Fruit fly (Drosophila melanogaster): ENCODE data around the gene Ipp.

The Ipp gene

DNA sequence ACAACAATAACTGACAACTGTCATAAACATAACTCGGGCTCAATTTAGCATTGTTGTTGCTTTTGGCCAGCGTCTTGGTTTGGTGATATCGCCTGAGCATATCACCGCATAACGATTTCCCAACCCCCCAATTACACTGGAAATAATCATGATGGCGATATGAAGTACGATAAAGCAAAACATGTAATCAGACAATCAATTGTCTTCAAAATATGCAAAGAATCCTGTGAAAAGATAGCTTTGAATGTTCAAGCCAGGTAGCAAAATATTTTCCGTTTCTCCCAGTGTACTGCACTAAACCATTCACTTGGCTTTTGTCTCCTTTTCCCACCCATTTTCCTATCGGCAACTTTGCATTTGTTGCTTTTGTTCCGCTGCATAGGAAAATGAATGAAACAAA is 40.9 kb downstream of the Ipp start (continued):
- TF ChIP-seq bcd (GFP tag; optimal IDR thresholded peaks at IDR 0.05) (peak; percentile 70), PHDP (tag; optimal IDR thresholded peaks at IDR 0.05) (no peak), tll (GFP tag; optimal IDR thresholded peaks at IDR 0.05) (no peak), sisA (GFP tag; IDR thresholded peaks at IDR 0.05) (peak; percentile 84), az2 (GFP tag; optimal IDR thresholded peaks at IDR 0.05) (peak; percentile 24), odd (GFP tag; optimal IDR thresholded peaks at IDR 0.05) (no peak), Hr51 (GFP tag; optimal IDR thresholded peaks at IDR 0.05) (peak in 1 of 2 experiments; percentile 55), Ptx1 (GFP tag; IDR thresholded peaks at IDR 0.05) (peak; percentile 73), CG1832 (GFP tag; optimal IDR thresholded peaks at IDR 0.05) (no peak), CG18262 (tag; optimal IDR thresholded peaks at IDR 0.05) (peak; percentile 34), Mad (GFP tag; optimal IDR thresholded peaks at IDR 0.05) (no peak), Antp (GFP tag; optimal IDR thresholded peaks at IDR 0.05) (peak; percentile 79), psq (GFP tag; optimal IDR thresholded peaks at IDR 0.05) (no peak), CG1233 (GFP tag; optimal IDR thresholded peaks at IDR 0.05) (peak; percentile 36), CG8478 (optimal IDR thresholded peaks at IDR 0.05) (no peak), CG10565 (GFP tag; optimal IDR thresholded peaks at IDR 0.05) (peak; percentile 1), ind (GFP tag; optimal IDR thresholded peaks at IDR 0.05) (peak; percentile 85), mirr (GFP tag; optimal IDR thresholded peaks at IDR 0.05) (no peak), E2f2 (GFP tag; IDR thresholded peaks at IDR 0.05) (0 out of 2 replicates have a peak, but pooled peaks have one; percentile 7), kah (GFP tag; optimal IDR thresholded peaks at IDR 0.05) (peak; percentile 77), slp2 (GFP tag; optimal IDR thresholded peaks at IDR 0.05) (no peak), row (GFP tag; IDR thresholded peaks at IDR 0.05) (peak; percentile 34; the same call in 2 of the 3 replicates), CG10321 (GFP tag; IDR thresholded peaks at IDR 0.05) (no peak), rib (GFP tag; IDR thresholded peaks at IDR 0.05) (no peak), grn (GFP tag; optimal IDR thresholded peaks at IDR 0.05) (no peak), twi (tag; optimal IDR thresholded peaks at IDR 0.05) (no peak), sr (GFP tag; IDR thresholded peaks at IDR 0.05) (peak; percentile 56; the same call in 1 of the 3 replicates), CG15514 (GFP tag; optimal IDR thresholded peaks at IDR 0.05) (no peak), Lhr (GFP tag; optimal IDR thresholded peaks at IDR 0.05) (no peak), pros (GFP tag; optimal IDR thresholded peaks at IDR 0.05) (no peak), lab (GFP tag; optimal IDR thresholded peaks at IDR 0.05) (peak; percentile 75), fd102C (GFP tag; optimal IDR thresholded peaks at IDR 0.05) (no peak), seq (GFP tag; IDR thresholded peaks at IDR 0.05) (0 out of 2 replicates have a peak, but pooled peaks have one; percentile 33), CG6689 (GFP tag; IDR thresholded peaks at IDR 0.05) (peak; percentile 51; the same call in 1 of the 2 replicates), CG6272 (GFP tag; IDR thresholded peaks at IDR 0.05) (no peak), Aef1 (GFP tag; IDR thresholded peaks at IDR 0.05) (no peak; the same call in 2 of the 3 replicates), Taf1 (GFP tag; IDR thresholded peaks at IDR 0.05) (no peak), CG11695 (GFP tag; IDR thresholded peaks at IDR 0.05) (no peak), tap (tag; optimal IDR thresholded peaks at IDR 0.05) (peak; percentile 86), CG8281 (tag; optimal IDR thresholded peaks at IDR 0.05) (no peak), abd-A (tag; optimal IDR thresholded peaks at IDR 0.05) (no peak), CG17361 (GFP tag; IDR thresholded peaks at IDR 0.05) (0 out of 3 replicates have a peak, but pooled peaks have one; percentile 18), CG32767 (GFP tag; IDR thresholded peaks at IDR 0.05) (no peak), ftz-f1 (GFP tag; optimal IDR thresholded peaks at IDR 0.05) (no peak), h (optimal IDR thresholded peaks at IDR 0.05) (no peak), unpg (GFP tag; optimal IDR thresholded peaks at IDR 0.05) (peak; percentile 58), CG18011 (GFP tag; optimal IDR thresholded peaks at IDR 0.05) (no peak), emc (GFP tag; optimal IDR thresholded peaks at IDR 0.05) (peak; percentile 5), bab2 (GFP tag; optimal IDR thresholded peaks at IDR 0.05) (no peak), Mes4 (GFP tag; optimal IDR thresholded peaks at IDR 0.05) (no peak), otp (GFP tag; IDR thresholded peaks at IDR 0.05) (0 out of 3 replicates have a peak, but pooled peaks have one; percentile 39), CG31365 (tag; optimal IDR thresholded peaks at IDR 0.05) (peak; percentile 35)
